Worm (Caenorhabditis elegans) whole organism, dauer: Measurements from ENCODE around the gene Y53G8AR.5.
"Not testable (repeated sequence)": the region's sequence is repeated elsewhere in the genome, so short reads cannot be mapped to it uniquely, and the experiment has no call there.

Experiments
- unc-62 ChIP-seq: sonication (generic microtip); optimal IDR thresholded peaks from 2 replicates; lab custom pipeline; 2017; ENCODE audit warnings: missing biosample characterization, missing genetic modification reagents, missing genetic modification characterization

Gene Y53G8AR.5

ce11 chrIII:3294283-3294793 is 2.9 kb upstream of the Y53G8AR.5 start, which contains the start of the genes Y53G8AR.8 and Y53G8AR.6:
Y53G8AR.8 (minus strand) TSS chrIII:3294330.
Y53G8AR.6 (plus strand) TSS chrIII:3294743.
- TF ChIP-seq unc-62 (GFP tag; lab: Kevin White, UChicago), result no peak

ce11 chrIII:3304554-3304953 is 7.3 kb downstream of the Y53G8AR.5 start:
- TF ChIP-seq unc-62 (GFP tag; lab: Kevin White, UChicago), result no peak

DNA sequence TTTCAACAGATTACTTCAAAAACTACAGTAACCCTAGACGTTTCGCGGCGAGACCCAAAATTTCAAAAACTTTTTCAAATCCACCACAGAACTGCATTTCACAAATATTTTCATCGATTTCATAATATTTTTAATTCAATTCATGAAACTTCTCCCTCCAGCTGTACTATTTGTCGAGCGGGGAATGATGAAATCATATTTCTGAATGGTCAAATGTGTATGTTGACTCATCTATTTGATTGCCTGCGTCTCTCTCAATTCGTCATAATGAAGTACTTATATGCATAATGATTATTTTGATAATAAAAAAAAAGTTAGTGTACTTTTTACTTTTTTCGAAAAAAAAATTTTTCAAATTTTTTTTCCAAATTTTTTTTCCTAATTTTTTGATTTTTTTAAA is 9.1 kb downstream of the Y53G8AR.5 start:
- no peak for TF ChIP-seq unc-62 (GFP tag; lab: Kevin White, UChicago)

ce11 chrIII:3307379-3307778 is 10.1 kb downstream of the Y53G8AR.5 start:
- no peak for TF ChIP-seq unc-62 (GFP tag; lab: Kevin White, UChicago)

DNA sequence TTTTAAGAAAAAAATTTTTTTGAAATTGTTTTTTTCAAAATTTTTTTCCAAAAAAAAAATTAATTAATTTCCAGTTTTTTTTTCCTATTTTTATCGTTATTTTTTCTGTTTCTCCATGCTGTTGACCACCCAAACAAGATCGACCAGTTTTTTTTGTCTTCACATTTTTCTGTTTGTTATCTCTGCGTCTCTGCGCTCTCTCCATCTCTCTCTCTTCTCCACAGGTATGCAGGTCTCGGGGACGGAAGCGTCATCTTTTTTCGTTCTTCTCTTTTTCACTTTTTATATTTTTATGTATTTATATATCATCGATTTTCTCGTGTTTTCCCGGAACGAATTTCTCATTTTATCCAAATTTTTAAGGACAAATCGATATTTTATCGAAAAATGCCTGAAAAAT is 11.7 kb downstream of the Y53G8AR.5 start:
- TF ChIP-seq unc-62 (GFP tag; lab: Kevin White, UChicago), result no peak

ce11 chrIII:3309700-3310099 is 12.4 kb downstream of the Y53G8AR.5 start:
- no peak for TF ChIP-seq unc-62 (GFP tag; lab: Kevin White, UChicago)

DNA sequence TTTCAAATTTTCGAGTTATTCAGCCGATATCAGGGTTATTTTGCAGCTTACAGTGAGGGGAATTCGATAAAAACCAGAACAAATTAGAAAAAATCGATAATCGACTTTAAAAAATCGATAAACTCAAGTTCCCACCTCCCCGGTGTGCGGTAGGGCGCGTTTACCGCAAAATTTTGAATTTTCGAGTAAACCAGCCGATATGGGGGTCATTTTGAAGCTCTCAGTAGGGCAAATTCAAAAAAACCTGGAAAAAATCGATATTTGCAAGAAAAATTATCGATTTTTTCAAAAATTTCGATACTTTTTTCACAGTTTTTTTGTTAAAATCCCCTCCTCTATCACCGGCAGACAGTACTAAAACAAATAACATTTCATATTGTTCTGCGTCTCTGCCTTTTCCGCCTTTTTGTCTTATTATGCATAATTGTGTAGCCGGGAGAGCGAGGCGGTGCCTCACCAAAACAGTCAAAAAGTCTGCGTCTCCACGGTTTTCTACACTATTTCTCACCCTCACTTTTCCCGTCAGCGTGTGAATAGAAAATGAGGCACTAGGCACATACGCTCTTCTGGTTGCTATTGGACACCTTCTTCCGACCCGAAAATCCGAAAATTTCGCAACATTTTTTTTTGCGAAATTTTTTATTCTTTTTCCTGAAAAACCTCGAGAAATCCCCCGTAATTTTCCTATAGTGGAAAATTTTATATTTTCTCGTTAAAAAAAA is 13.8 kb downstream of the Y53G8AR.5 start, which contains the start of gene ral-1:
TSS of gene ral-1 (plus strand) at position 435 of the 722 bp plus-strand sequence.
- TF ChIP-seq unc-62 (GFP tag; lab: Kevin White, UChicago), result no peak

DNA sequence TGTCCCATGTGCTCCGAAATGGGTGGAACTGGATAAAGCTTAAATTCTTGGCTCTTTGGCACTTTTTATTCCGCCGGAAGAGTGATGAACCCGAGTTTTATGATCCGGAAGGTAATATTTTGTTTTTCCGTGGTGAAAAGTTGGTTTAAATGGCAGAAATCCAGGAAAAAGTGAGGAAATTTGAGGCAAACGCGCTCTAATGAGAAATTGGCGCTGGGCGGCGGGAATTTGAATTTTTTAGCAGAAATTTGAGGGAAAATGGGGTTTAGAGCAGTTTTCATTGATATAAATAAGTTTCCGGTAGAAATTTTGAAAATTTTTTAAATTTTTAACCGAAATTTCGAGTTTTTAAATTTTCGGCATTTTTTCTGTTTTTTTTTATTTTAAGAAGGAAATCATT is 14.4 kb downstream of the Y53G8AR.5 start:
- no peak for TF ChIP-seq unc-62 (GFP tag; lab: Kevin White, UChicago)

- no peak for TF ChIP-seq unc-62 (GFP tag; lab: Kevin White, UChicago)
Measured at ce11 chrIII:3312111-3312510, 14.9 kb downstream of the Y53G8AR.5 start.

DNA sequence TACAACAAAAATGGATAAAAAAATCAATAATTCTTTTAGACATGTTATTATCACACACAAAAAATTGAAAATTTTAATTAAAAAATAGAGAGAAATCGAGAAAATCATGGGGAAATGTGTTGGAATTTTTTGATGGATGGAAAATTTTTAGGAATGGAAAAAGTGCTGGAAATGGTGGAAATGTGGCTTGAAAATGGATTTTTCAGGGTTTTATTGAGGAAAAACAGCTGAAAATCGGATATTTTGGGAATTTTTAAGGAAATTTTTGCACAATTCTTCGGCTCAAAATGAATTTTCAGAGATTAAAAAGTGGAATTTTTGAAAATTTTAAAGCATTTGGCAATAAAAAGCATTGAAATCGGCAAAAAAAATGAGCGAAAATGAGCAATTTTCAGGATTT is 20.6 kb downstream of the Y53G8AR.5 start:
- no peak for TF ChIP-seq unc-62 (GFP tag; lab: Kevin White, UChicago)

DNA sequence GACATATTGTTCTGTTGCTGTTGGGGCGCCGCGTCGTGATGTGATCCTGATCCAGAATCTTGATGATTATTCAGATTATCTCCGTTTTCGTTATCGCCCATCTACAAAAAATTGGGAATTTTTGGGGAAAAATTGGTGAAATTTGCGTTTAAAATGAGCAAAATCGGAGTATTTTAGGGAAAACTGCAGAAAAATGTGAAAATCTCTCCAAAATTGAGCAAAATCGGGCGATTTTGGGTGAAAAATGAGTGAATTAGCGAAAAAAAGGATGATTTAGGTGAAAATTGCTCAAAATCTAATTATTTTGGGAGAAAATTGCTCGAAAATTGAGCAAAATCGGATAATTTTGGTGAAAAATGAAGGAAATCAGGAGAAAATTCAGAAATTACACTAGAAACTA is 23.9 kb downstream of the Y53G8AR.5 start, which contains the start of gene Y53G8AR.9:
TSS of gene Y53G8AR.9 (minus strand) at position 101 of the 400 bp plus-strand sequence.
- TF ChIP-seq unc-62 (GFP tag; lab: Kevin White, UChicago), result no peak

DNA sequence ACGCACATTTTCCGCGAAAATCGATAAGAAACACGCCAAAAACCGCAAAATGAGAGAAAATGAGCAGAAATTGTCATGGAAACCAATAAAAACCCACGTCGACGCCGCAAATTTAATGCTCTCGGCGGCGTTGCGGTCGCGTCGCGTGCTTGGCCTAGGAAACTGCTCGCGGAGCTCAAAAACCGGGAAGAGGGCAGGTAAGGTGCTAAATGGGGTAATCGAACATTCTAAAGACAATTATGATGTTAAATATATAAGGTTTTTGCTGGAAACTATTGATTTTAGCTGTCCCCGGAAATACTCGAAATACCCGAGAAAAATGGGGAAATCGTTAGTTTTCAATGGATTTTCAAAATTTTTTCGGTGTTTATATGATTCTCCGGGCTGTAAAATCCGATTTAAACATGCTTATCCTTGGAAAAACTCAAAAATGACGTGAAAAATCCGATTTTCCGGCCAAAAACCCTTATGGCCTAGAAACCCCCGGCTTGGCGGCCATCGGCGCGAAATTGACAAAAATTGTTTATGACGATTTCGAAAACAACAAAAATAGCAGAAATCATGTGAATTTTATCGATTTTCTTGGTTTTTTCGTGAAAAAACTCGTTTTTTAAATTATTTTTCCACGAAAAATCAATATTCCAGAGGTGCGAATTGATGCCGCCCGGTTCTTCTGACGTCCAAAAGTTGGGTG is 25.2 kb downstream of the Y53G8AR.5 start, which contains the start of gene phf-15:
TSS of gene phf-15 (plus strand) at position 537 of the 694 bp plus-strand sequence.
- TF ChIP-seq unc-62 (GFP tag; lab: Kevin White, UChicago), result no peak

- no peak for TF ChIP-seq unc-62 (GFP tag; lab: Kevin White, UChicago)
Measured at ce11 chrIII:3323906-3324305, 26.7 kb downstream of the Y53G8AR.5 start.

DNA sequence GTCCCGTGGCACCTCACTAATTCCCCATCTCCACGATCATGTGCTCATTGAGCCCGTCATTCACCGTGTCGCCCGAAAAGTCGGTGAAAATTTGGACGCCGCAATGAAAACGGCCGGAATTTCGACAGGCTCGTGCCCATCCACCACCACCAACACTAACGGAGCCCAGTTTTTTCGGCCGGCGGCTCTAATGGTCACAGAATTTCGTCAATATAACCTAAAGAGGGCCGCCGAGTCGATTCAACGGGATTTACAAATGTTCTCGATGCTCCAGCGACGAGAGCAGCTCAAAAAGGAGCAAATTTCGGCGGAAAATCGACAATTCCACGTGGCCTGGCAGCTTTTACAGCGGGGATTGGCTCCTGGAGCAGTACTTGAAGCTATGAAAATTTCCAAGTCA is 32.2 kb downstream of the Y53G8AR.5 start:
- no peak for TF ChIP-seq unc-62 (GFP tag; lab: Kevin White, UChicago)

- TF ChIP-seq unc-62 (GFP tag; lab: Kevin White, UChicago), result no peak
Measured at ce11 chrIII:3331767-3332166, 34.5 kb downstream of the Y53G8AR.5 start.

DNA sequence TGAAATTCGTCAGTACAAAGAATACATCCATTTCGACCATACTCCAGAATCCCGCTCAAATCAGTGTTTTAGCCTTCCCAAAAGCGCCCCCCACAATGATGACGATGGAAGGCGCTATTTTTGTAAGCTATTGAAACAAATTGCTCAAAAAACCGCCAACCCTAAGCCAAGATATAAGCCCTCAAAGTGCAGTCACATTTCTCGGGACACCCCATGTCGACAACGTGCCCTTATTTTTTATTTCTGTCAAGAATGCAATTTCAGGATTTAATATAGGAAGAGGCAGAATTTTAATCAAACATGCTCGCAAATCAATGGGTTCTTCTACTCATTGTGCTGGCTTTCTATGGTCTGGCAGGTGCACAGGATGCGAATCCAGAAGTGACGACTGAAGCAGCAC is 35.5 kb downstream of the Y53G8AR.5 start, which contains the start of gene Y53G8AR.1:
TSS of gene Y53G8AR.1 (plus strand) at position 301 of the 400 bp plus-strand sequence.
- TF ChIP-seq unc-62 (GFP tag; lab: Kevin White, UChicago), result not testable (repeated sequence)
